Worm (Caenorhabditis elegans) whole organism, early embryonic: Measurements from ENCODE around the gene srj-7.

Experiments
- B0310.2 ChIP-seq: sonication (generic microtip); optimal IDR thresholded peaks from 2 replicates; lab custom pipeline; 2016; ENCODE audit warnings: mild to moderate bottlenecking, missing genetic modification characterization, missing compliant biosample characterization
- ama-1 ChIP-seq: fragments of 150-350 bp; optimal IDR thresholded peaks from 2 replicates; lab custom pipeline; 2014
- sea-1 ChIP-seq: fragments of 200-800 bp; sonication (Bioruptor generic); conservative IDR thresholded peaks from 2 replicates; pipeline ENCODE4 v1.3.6; 2022; ENCODE audit warnings: missing genetic modification characterization, missing compliant biosample characterization

- TF ChIP-seq B0310.2 (tag; lab: Kevin White, UChicago), result no peak
- no peak for TF ChIP-seq ama-1 (lab: Kevin White, UChicago)
- no peak for TF ChIP-seq sea-1 (GFP tag; lab: Robert Waterston, UW)
Observed at ce11 chrV:3281523-3281922, 36.7 kb downstream of the srj-7 start, which contains the start of gene T28A11.25.
